Worm (Caenorhabditis elegans): ENCODE measurements around the gene frm-3.

Gene frm-3

DNA sequence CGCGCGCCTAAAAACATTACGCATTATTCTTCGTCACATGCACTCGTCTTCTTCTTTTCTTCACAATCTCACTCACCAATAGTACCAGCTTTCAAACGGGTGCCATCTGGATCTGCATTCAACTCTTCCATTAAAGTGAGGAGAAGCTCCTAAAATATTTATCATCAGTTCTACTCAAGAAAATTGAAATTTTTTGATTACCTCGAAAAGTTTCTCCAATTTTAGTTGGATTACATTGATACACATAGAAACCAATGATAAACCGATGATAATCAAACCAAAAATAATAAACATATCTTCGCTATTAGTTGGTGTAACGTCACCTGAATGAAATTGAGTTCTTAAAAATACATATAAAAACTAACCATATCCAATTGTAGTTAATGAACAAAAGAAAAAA is 52.3 kb downstream of the frm-3 start:
- TF ChIP-seq elt-4 (tag; optimal IDR thresholded peaks at IDR 0.05), result no peak
- TF ChIP-seq C38D4.7 (GFP tag; optimal IDR thresholded peaks at IDR 0.05), result no peak
- no peak for TF ChIP-seq nhr-232 (tag; optimal IDR thresholded peaks at IDR 0.05)
- no peak for TF ChIP-seq ceh-45 (GFP tag; IDR thresholded peaks at IDR 0.05)
- no peak for TF ChIP-seq zip-5 (tag; optimal IDR thresholded peaks at IDR 0.05)
- no peak for TF ChIP-seq hlh-6 (tag; optimal IDR thresholded peaks at IDR 0.05)
- TF ChIP-seq gmeb-2 (tag; optimal IDR thresholded peaks at IDR 0.05), result no peak
- TF ChIP-seq unc-86 (tag; optimal IDR thresholded peaks at IDR 0.05), result no peak
- no peak for TF ChIP-seq mec-3 (tag; optimal IDR thresholded peaks at IDR 0.05; ENCODE audit: borderline replicate concordance)
- no peak for TF ChIP-seq sox-2 (GFP tag; IDR thresholded peaks at IDR 0.05)
- TF ChIP-seq fax-1 (tag; optimal IDR thresholded peaks at IDR 0.05), result no peak
- no peak for TF ChIP-seq sdc-2 (tag; optimal IDR thresholded peaks at IDR 0.05)
- TF ChIP-seq unc-55 (GFP tag; optimal IDR thresholded peaks at IDR 0.05), result no peak
- TF ChIP-seq F13H6.1 (tag; optimal IDR thresholded peaks at IDR 0.05), result no peak
- no peak for TF ChIP-seq ceh-34 (tag; optimal IDR thresholded peaks at IDR 0.05)
- no peak for TF ChIP-seq lim-6 (tag; optimal IDR thresholded peaks at IDR 0.05)
- TF ChIP-seq hlh-8 (tag; optimal IDR thresholded peaks at IDR 0.05), result no peak
- no peak for TF ChIP-seq ttx-3 (tag; optimal IDR thresholded peaks at IDR 0.05)
- TF ChIP-seq K09A11.1 (tag; optimal IDR thresholded peaks at IDR 0.05; ENCODE audit: insufficient read depth), result no peak
- TF ChIP-seq nfya-1 (tag; optimal IDR thresholded peaks at IDR 0.05), result no peak

DNA sequence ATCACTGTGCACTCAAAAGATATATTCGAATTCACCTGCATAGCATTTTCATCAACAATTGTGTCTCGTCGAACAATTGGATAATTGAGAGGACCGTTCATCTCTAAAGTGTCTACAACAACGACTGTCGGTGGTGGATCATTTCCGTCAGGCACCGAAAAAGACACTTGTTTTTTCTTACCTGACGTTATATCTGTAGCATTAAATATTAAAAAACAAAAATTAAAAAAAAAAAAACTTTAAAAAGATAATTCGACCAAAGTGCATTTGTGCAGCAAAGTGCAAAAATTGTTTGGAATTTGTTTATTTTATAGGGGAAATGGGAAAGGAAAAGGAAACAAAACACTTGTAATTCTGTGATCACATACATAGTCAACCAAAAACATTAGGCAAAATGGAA is 54.7 kb downstream of the frm-3 start, which contains the start of gene twk-44:
Gene twk-44 (minus strand): TSS at position 101 of the 400 bp plus-strand sequence.
- TF ChIP-seq hlh-6 (tag; optimal IDR thresholded peaks at IDR 0.05), result no peak

DNA sequence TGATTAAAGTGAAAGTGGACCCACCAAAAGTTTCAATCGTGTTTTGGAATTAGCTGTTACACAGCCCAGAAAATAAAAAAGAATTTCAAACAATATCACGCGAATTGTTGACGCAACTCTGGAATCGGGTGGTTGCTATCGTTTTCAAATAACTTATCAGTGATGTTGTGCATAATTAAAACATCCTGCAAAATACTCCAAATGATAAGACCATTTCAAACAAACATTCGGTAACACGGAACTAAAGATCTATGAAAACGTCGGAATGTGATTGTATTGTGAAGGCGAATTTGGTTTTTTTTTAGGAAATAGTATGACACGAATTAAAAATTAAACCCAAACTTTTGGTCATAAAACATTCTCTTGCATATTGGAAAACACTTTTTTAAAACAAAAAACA is 56.3 kb downstream of the frm-3 start, which contains the start of gene spp-30:
Gene spp-30 (minus strand): TSS at position 101 of the 400 bp plus-strand sequence.
- TF ChIP-seq syd-9 (tag; optimal IDR thresholded peaks at IDR 0.05) (no peak), ceh-14 (tag; optimal IDR thresholded peaks at IDR 0.05) (no peak), dve-1 (tag; optimal IDR thresholded peaks at IDR 0.05) (no peak), npax-4 (tag; optimal IDR thresholded peaks at IDR 0.05) (no peak), elt-2 (tag; optimal IDR thresholded peaks at IDR 0.05) (peak; percentile 53), unc-42 (tag; optimal IDR thresholded peaks at IDR 0.05) (no peak)

DNA sequence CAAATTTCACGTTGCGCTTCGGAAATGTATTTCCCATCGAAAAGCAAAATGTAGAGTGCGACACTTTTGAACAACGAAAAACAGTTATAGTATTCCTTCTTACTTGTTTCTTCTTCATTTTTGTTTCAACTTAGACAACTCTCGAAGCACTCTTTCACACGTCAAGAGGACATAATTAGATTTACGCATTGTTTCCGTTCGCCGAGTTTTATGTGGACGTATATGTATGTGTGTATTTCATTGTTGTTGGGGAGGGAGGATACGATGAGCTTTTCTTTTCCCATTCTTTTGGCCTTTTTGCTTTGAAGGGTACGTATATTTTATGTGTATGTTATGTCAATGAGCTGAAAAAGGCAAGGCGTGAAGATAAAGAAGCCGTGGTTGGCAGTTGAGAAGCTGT is 58.2 kb downstream of the frm-3 start:
- TF ChIP-seq ceh-34 (tag; optimal IDR thresholded peaks at IDR 0.05) (peak; percentile 54), dmd-4 (tag; optimal IDR thresholded peaks at IDR 0.05; ENCODE audit: borderline replicate concordance) (no peak), unc-42 (tag; optimal IDR thresholded peaks at IDR 0.05) (peak; percentile 79)

DNA sequence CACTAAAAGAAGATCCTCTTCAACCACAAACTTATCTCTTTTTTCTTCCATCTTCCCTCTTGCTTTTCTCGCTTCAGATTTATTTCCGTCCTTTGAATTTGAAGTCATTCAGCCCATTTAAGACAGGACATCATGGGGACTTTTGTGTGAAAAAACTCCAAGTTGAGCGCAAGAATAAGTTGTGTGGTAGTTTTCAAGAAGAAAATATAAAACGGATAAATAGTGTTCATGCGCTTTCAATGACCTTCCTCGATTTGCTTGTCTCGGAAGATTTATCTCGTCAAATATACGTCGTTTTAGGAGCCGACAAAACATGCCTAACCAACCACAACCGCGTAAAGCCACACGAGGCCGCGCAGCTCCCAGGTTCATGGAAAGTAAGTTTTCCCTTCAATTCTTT is 59.8 kb downstream of the frm-3 start, which contains the start of gene sto-6:
Gene sto-6 (plus strand): TSS at position 301 of the 400 bp plus-strand sequence.
- TF ChIP-seq pha-4 (tag; optimal IDR thresholded peaks at IDR 0.05), result no peak
- no peak for TF ChIP-seq Y22D7AL.16 (tag; optimal IDR thresholded peaks at IDR 0.05)
- no peak for TF ChIP-seq pat-9 (tag; optimal IDR thresholded peaks at IDR 0.05)
- TF ChIP-seq nhr-11 (tag; optimal IDR thresholded peaks at IDR 0.05), result no peak
- no peak for TF ChIP-seq ama-1 (optimal IDR thresholded peaks at IDR 0.05)
- no peak for TF ChIP-seq hlh-30 (tag; optimal IDR thresholded peaks at IDR 0.05; ENCODE audit: insufficient read depth)
- TF ChIP-seq nhr-232 (tag; optimal IDR thresholded peaks at IDR 0.05), result no peak
- no peak for TF ChIP-seq ceh-19 (GFP tag; optimal IDR thresholded peaks at IDR 0.05)
- no peak for TF ChIP-seq gmeb-2 (tag; optimal IDR thresholded peaks at IDR 0.05)
- TF ChIP-seq hlh-8 (tag; optimal IDR thresholded peaks at IDR 0.05), result no peak
- no peak for TF ChIP-seq C08G9.2 (tag; optimal IDR thresholded peaks at IDR 0.05)
- no peak for TF ChIP-seq ztf-16 (tag; optimal IDR thresholded peaks at IDR 0.05)

Measured in whole organism, late embryonic.